Worm (Caenorhabditis elegans): ENCODE data around the gene ril-2.

DNA sequence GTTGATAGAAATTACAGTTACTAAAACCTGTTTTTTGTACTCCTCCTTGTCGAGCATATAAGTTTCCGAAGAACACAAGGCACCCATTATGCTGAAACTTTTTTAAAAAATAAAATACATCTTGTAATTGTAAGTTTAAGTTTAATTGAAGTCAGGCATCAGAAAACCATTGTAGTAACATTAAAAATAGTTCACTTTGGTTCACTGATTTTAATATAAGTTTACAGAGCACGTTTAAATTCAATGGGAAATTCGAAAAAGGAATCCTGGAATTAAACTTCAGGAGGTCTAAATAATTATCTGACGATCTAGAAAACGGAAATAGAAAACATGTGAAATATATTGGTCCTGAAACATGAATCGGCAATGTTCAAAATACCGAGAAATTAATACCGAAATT is 41.4 kb upstream of the ril-2 start, which contains the start of gene gpa-8:
- TF ChIP-seq cog-1 (tag; optimal IDR thresholded peaks at IDR 0.05) (no peak), flt-1 (GFP tag; IDR thresholded peaks at IDR 0.05) (no peak)

Measured in whole organism, midembryonic.